Fruit fly (Drosophila melanogaster) S2 (cell line): ENCODE measurements around the gene Fdh.

Source experiments
- CG8478 ChIP-seq: fragments of >200 bp; optimal IDR thresholded peaks from 2 replicates; lab custom pipeline; 2018
- CTCF ChIP-seq, 2 experiments: fragments of >200 bp; optimal IDR thresholded peaks; 2 replicates each; lab custom pipeline; 2018

dm6 chr3R:10868427-10868962, 3.7 kb downstream of the Fdh start, which contains the start of the genes SelR and Tsp86D:
- TF ChIP-seq CTCF (optimal IDR thresholded peaks at IDR 0.05; lab: Kevin White, UChicago), result peak; percentile 42 to 44
- TF ChIP-seq CG8478 (lab: Kevin White, UChicago), result no peak
